Worm (Caenorhabditis elegans) whole organism, mixed stage, embryonic: ENCODE measurements around the gene Y39G8B.2.

Experiments
- M03D4.4 ChIP-seq: sonication (generic microtip); optimal IDR thresholded peaks from 2 replicates; lab custom pipeline; 2017; ENCODE audit warnings: mild to moderate bottlenecking, missing genetic modification characterization, missing compliant biosample characterization
- bed-3 ChIP-seq: fragments of 200-800 bp; sonication (Bioruptor generic); optimal IDR thresholded peaks from 3 replicates; lab custom pipeline; 2018; ENCODE audit warnings: mild to moderate bottlenecking, missing genetic modification characterization, moderate library complexity, missing compliant biosample characterization
- blmp-1 ChIP-seq: fragments of 150-350 bp; optimal IDR thresholded peaks from 2 replicates; lab custom pipeline; 2014; ENCODE audit warnings: missing biosample characterization, missing genetic modification characterization
- ceh-39 ChIP-seq: fragments of 150-350 bp; optimal IDR thresholded peaks from 2 replicates; lab custom pipeline; 2014; ENCODE audit warnings: missing biosample characterization, missing genetic modification characterization
- ceh-83 ChIP-seq: fragments of 200-800 bp; sonication (Bioruptor generic); optimal IDR thresholded peaks from 2 replicates; lab custom pipeline; 2018; ENCODE audit warnings: mild to moderate bottlenecking, missing genetic modification characterization, missing compliant biosample characterization
- ces-1 ChIP-seq: fragments of 150-350 bp; optimal IDR thresholded peaks from 2 replicates; lab custom pipeline; 2014; ENCODE audit warnings: missing biosample characterization, missing genetic modification reagents, missing genetic modification characterization
- cnd-1 ChIP-seq: fragments of 200-800 bp; sonication (Bioruptor generic); optimal IDR thresholded peaks from 2 replicates; lab custom pipeline; 2018; ENCODE audit warnings: mild to moderate bottlenecking, missing genetic modification characterization, missing compliant biosample characterization
- drap-1 ChIP-seq: fragments of 200-800 bp; sonication (Bioruptor generic); optimal IDR thresholded peaks from 3 replicates; lab custom pipeline; 2018; ENCODE audit warnings: mild to moderate bottlenecking, missing genetic modification characterization, missing compliant biosample characterization
- elt-1 ChIP-seq: sonication (generic microtip); optimal IDR thresholded peaks from 2 replicates; lab custom pipeline; 2017; ENCODE audit warnings: missing genetic modification characterization, mild to moderate bottlenecking, missing compliant biosample characterization, antibody characterized with exemption, moderate library complexity, borderline replicate concordance; ENCODE audit not compliant: insufficient read depth
- elt-3 ChIP-seq: fragments of 150-350 bp; optimal IDR thresholded peaks from 2 replicates; lab custom pipeline; 2014; ENCODE audit warnings: missing biosample characterization, missing genetic modification characterization
- flh-1 ChIP-seq: fragments of 200-800 bp; sonication (Bioruptor generic); optimal IDR thresholded peaks from 2 replicates; lab custom pipeline; 2018; ENCODE audit warnings: mild to moderate bottlenecking, missing genetic modification characterization, moderate library complexity, missing compliant biosample characterization
- ham-2 ChIP-seq: fragments of 200-800 bp; sonication (Bioruptor generic); optimal IDR thresholded peaks from 2 replicates; lab custom pipeline; 2018; ENCODE audit warnings: mild to moderate bottlenecking, missing genetic modification characterization, missing compliant biosample characterization
- hlh-1 ChIP-seq: fragments of 150-350 bp; optimal IDR thresholded peaks from 2 replicates; lab custom pipeline; 2014; ENCODE audit warnings: missing biosample characterization, missing genetic modification reagents, missing genetic modification characterization
- lin-13 ChIP-seq: fragments of 150-350 bp; optimal IDR thresholded peaks from 2 replicates; lab custom pipeline; 2014; ENCODE audit warnings: missing biosample characterization, missing genetic modification characterization
- lin-32 ChIP-seq: fragments of 200-800 bp; sonication (Bioruptor generic); optimal IDR thresholded peaks from 2 replicates; lab custom pipeline; 2018; ENCODE audit warnings: mild to moderate bottlenecking, missing genetic modification characterization, missing compliant biosample characterization
- lsy-2 ChIP-seq: fragments of 150-350 bp; optimal IDR thresholded peaks from 2 replicates; lab custom pipeline; 2014; ENCODE audit warnings: missing biosample characterization, missing genetic modification characterization
- mab-5 ChIP-seq: fragments of 150-350 bp; optimal IDR thresholded peaks from 2 replicates; lab custom pipeline; 2014; ENCODE audit warnings: missing biosample characterization, missing genetic modification characterization
- mep-1 ChIP-seq: fragments of 150-350 bp; optimal IDR thresholded peaks from 2 replicates; lab custom pipeline; 2017; ENCODE audit warnings: missing biosample characterization, missing genetic modification reagents, missing genetic modification characterization, inconsistent platforms
- mls-2 ChIP-seq: sonication (generic microtip); optimal IDR thresholded peaks from 2 replicates; lab custom pipeline; 2016; ENCODE audit warnings: mild to moderate bottlenecking, missing genetic modification characterization, moderate library complexity, missing compliant biosample characterization
- nhr-12 ChIP-seq: fragments of 150-350 bp; optimal IDR thresholded peaks from 2 replicates; lab custom pipeline; 2014; ENCODE audit warnings: missing biosample characterization, missing genetic modification characterization
- nhr-2 ChIP-seq: fragments of 150-350 bp; optimal IDR thresholded peaks from 2 replicates; lab custom pipeline; 2014; ENCODE audit warnings: missing biosample characterization, missing genetic modification characterization
- nhr-28 ChIP-seq: fragments of 150-350 bp; optimal IDR thresholded peaks from 2 replicates; lab custom pipeline; 2014; ENCODE audit warnings: missing biosample characterization, missing genetic modification characterization
- pha-4 ChIP-seq: fragments of 150-350 bp; optimal IDR thresholded peaks from 2 replicates; lab custom pipeline; 2018; ENCODE audit warnings: missing biosample characterization, missing genetic modification reagents, missing genetic modification characterization
- sem-2 ChIP-seq: fragments of 200-800 bp; sonication (Bioruptor generic); optimal IDR thresholded peaks from 2 replicates; lab custom pipeline; 2018; ENCODE audit warnings: mild to moderate bottlenecking, missing genetic modification characterization, missing compliant biosample characterization
- snpc-4 ChIP-seq: fragments of 150-350 bp; optimal IDR thresholded peaks from 2 replicates; lab custom pipeline; 2014; ENCODE audit warnings: missing biosample characterization, missing genetic modification characterization
- unc-39 ChIP-seq: fragments of 150-350 bp; optimal IDR thresholded peaks from 2 replicates; lab custom pipeline; 2014; ENCODE audit warnings: missing biosample characterization, missing genetic modification characterization
- unc-62 ChIP-seq: fragments of 150-350 bp; optimal IDR thresholded peaks from 2 replicates; lab custom pipeline; 2014; ENCODE audit warnings: missing biosample characterization, missing genetic modification reagents, missing genetic modification characterization
- zip-8 ChIP-seq: fragments of 150-350 bp; optimal IDR thresholded peaks from 2 replicates; lab custom pipeline; 2014; ENCODE audit warnings: missing biosample characterization, missing genetic modification characterization
- ztf-11 ChIP-seq: fragments of 150-350 bp; optimal IDR thresholded peaks from 2 replicates; lab custom pipeline; 2014; ENCODE audit warnings: missing biosample characterization, missing genetic modification characterization

The Y39G8B.2 gene

DNA sequence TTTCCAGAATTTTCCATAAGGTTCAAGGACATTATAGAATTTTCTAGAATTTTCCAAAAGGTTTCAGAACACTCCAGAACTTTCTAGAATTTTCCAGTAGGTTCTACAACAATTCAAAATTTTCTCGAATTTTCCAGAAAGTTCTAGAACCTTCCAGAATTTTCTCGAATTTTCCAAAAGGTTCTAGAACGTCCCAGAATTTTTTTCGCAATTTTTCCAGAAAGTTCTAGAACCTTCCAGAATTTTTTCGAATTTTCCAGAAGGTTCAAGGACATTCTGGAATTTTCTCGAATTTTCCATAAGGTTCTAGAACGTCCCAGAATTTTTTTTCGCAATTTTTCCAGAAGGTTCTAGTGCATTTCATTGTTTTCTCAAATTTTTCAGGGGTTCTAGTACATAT lies 1.7 kb upstream of the Y39G8B.2 start:
- TF ChIP-seq M03D4.4 (tag; lab: Kevin White, UChicago) = no peak
- no peak for TF ChIP-seq blmp-1 (tag; lab: Kevin White, UChicago)
- no peak for TF ChIP-seq flh-1 (GFP tag; lab: Kevin White, UChicago)
- no peak for TF ChIP-seq snpc-4 (tag; lab: Kevin White, UChicago)
- TF ChIP-seq ceh-83 (GFP tag; lab: Kevin White, UChicago) = no peak
- TF ChIP-seq ceh-39 = no peak
- no peak for TF ChIP-seq bed-3 (GFP tag; lab: Kevin White, UChicago)
- TF ChIP-seq, all 35 proteins: peak for 0

DNA sequence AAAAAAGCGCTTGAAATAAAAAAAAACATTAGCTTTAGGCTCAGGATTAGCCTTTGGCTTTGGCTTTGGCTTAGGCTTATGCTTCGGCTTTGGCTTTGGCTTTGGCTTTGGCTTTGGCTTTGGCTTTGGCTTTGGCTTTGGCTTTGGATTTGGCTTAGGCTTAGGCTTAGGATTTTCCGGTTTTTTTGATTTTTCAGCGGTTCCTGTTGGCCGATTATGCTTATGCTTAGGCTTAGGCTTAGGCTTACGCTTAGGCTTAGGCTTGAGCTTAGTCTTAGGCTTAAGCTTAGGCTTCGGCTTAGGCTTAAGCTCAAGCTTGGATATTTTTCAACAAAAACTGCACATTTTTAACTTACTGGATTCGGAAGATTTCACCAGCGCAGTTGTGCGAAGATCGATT lies 1.9 kb downstream of the Y39G8B.2 start:
- TF ChIP-seq ceh-39 (no peak), lin-13 (no peak), elt-3 (no peak)
- TF ChIP-seq, all 35 proteins: peak for 0

DNA sequence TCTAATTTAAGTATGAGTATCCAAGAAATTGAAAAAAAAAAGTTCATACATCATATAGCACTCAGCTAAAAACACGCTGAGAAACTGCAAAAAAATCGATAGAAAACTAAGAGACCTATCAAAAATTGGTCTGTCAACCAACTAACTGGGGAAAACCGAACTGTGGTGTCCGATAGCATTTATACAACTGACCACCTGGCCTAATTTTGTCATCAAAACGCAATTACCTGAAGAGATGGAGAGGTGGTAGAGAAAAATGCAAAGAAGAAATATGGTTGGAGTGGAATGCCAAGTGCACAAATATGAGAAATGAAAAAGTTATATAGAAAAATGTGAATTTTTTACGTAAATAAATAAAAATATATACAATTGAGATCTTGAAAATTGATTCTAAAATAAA lies 2.5 kb downstream of the Y39G8B.2 start, which contains the start of gene Y39G8B.1:
Y39G8B.1 (minus strand) TSS at position 299 of the 400 bp plus-strand sequence.
- TF ChIP-seq nhr-28 (tag; lab: Kevin White, UChicago) (no peak), nhr-2 (tag; lab: Kevin White, UChicago) (peak; percentile 35), ceh-39 (peak; percentile 10), ces-1 (GFP tag; lab: Kevin White, UChicago) (peak; percentile 46)

DNA sequence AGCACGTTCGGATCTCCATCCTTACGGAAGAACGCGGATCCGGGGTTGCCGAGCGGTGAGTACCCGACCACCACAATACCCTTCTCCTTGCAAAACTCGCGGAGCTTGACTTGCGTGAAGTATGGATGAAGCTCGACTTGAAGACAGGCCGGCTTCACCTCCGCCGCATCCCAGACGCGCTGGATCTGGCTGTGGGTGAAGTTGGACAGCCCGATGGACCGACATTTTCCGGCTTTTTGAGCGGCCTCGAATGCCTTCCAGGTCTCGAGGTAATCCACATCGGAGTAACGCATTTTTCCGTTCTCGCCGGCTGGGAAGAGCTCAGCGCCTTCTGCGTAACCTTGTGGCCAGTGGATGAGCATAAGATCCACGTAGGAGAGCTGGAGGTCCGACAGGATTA lies 3.8 kb downstream of the Y39G8B.2 start:
- TF ChIP-seq nhr-12 (no peak), ces-1 (GFP tag; lab: Kevin White, UChicago) (no peak), blmp-1 (tag; lab: Kevin White, UChicago) (no peak), unc-39 (tag; lab: Kevin White, UChicago) (no peak), drap-1 (GFP tag; lab: Kevin White, UChicago) (no peak), ham-2 (GFP tag; lab: Kevin White, UChicago) (no peak), elt-1 (tag; lab: Kevin White, UChicago) (no peak), pha-4 (tag; lab: Kevin White, UChicago) (no peak), sem-2 (GFP tag; lab: Kevin White, UChicago) (no peak), mep-1 (tag; lab: Kevin White, UChicago) (no peak), lin-32 (GFP tag; lab: Kevin White, UChicago) (no peak), mab-5 (tag; lab: Kevin White, UChicago) (no peak), snpc-4 (tag; lab: Kevin White, UChicago) (no peak), zip-8 (tag; lab: Kevin White, UChicago) (no peak), cnd-1 (tag; lab: Kevin White, UChicago) (no peak), hlh-1 (no peak), elt-3 (no peak), M03D4.4 (tag; lab: Kevin White, UChicago) (no peak), mls-2 (no peak)

DNA sequence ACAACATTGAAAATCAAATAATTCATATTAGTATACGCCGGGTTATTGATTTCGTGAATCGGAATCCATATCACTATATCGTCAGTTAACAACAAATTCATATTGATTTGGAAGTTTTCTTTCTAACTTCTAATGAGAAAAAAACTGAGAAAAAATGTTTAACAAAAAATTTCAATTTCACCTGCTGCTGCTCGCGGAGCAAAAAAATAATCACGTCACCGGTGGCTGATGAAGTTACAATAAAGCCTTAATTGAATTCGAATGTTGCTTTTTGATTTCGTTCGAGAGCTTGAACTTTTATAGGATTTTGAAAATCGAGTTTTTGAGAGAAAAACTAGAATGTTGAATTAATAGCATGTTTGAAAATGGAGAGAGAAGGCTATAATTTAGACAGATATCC lies 7.0 kb downstream of the Y39G8B.2 start, which contains the start of gene sre-43:
sre-43 (minus strand) TSS at position 101 of the 400 bp plus-strand sequence.
- no peak for TF ChIP-seq lsy-2 (tag; lab: Kevin White, UChicago)
- no peak for TF ChIP-seq unc-62 (GFP tag; lab: Kevin White, UChicago)
- TF ChIP-seq, all 35 proteins: peak for 0

- TF ChIP-seq cnd-1 (tag; lab: Kevin White, UChicago) (no peak), sem-2 (GFP tag; lab: Kevin White, UChicago) (no peak), blmp-1 (tag; lab: Kevin White, UChicago) (no peak), lsy-2 (tag; lab: Kevin White, UChicago) (no peak), elt-1 (tag; lab: Kevin White, UChicago) (no peak), mls-2 (no peak), unc-62 (GFP tag; lab: Kevin White, UChicago) (no peak), hlh-1 (no peak), flh-1 (GFP tag; lab: Kevin White, UChicago) (no peak), ztf-11 (tag; lab: Kevin White, UChicago) (no peak)
These were observed 9.8 kb downstream of the Y39G8B.2 start, which contains the start of gene W07G1.7 for ce11 chrII:13966242-13966641. Gene W07G1.7, minus strand, starts transcription at chrII:13966342.
